Worm (Caenorhabditis elegans) whole organism, L2 larva: ENCODE data around the gene ZK180.7.

ENCODE experiments used
- C34F6.9 ChIP-seq: fragments of 150-350 bp; optimal IDR thresholded peaks from 2 replicates; lab custom pipeline; 2014; ENCODE audit warnings: missing biosample characterization, missing genetic modification characterization
- F13H6.1 ChIP-seq: sonication (generic microtip); optimal IDR thresholded peaks from 2 replicates; lab custom pipeline; 2016; ENCODE audit warnings: missing genetic modification characterization, missing compliant biosample characterization
- Y55F3AM.14 ChIP-seq: fragments of 200-800 bp; sonication (Bioruptor generic); optimal IDR thresholded peaks from 2 replicates; lab custom pipeline; 2018; ENCODE audit warnings: mild to moderate bottlenecking, missing genetic modification characterization, missing compliant biosample characterization
- ZK546.5 ChIP-seq: sonication (generic microtip); optimal IDR thresholded peaks from 2 replicates; lab custom pipeline; 2017; ENCODE audit warnings: missing biosample characterization, missing genetic modification characterization
- alr-1 ChIP-seq: fragments of 150-350 bp; optimal IDR thresholded peaks from 2 replicates; lab custom pipeline; 2014; ENCODE audit warnings: missing biosample characterization, missing genetic modification characterization
- blmp-1 ChIP-seq: sonication (generic microtip); optimal IDR thresholded peaks from 2 replicates; lab custom pipeline; 2017; ENCODE audit warnings: missing genetic modification characterization, mild to moderate bottlenecking, missing compliant biosample characterization, antibody characterized with exemption, moderate library complexity; ENCODE audit not compliant: insufficient read depth
- ceh-16 ChIP-seq: fragments of 150-350 bp; optimal IDR thresholded peaks from 2 replicates; lab custom pipeline; 2014; ENCODE audit warnings: missing biosample characterization, missing genetic modification characterization
- crh-2 ChIP-seq: sonication (generic microtip); optimal IDR thresholded peaks from 2 replicates; lab custom pipeline; 2017; ENCODE audit warnings: missing biosample characterization, missing genetic modification characterization
- dmd-4 ChIP-seq: sonication (generic microtip); optimal IDR thresholded peaks from 2 replicates; lab custom pipeline; 2017; ENCODE audit warnings: missing biosample characterization, missing genetic modification characterization
- egl-27 ChIP-seq: sonication (generic microtip); optimal IDR thresholded peaks from 3 replicates; lab custom pipeline; 2017; ENCODE audit warnings: missing biosample characterization, missing genetic modification reagents, missing genetic modification characterization
- elt-1 ChIP-seq: fragments of 150-350 bp; optimal IDR thresholded peaks from 2 replicates; lab custom pipeline; 2014; ENCODE audit warnings: missing biosample characterization, missing genetic modification characterization
- elt-3 ChIP-seq: sonication (generic microtip); optimal IDR thresholded peaks from 2 replicates; lab custom pipeline; 2017; ENCODE audit warnings: missing biosample characterization, missing genetic modification characterization
- fos-1 ChIP-seq: fragments of 150-350 bp; optimal IDR thresholded peaks from 2 replicates; lab custom pipeline; 2014; ENCODE audit warnings: missing biosample characterization, missing genetic modification characterization
- gmeb-1 ChIP-seq: fragments of 150-350 bp; optimal IDR thresholded peaks from 2 replicates; lab custom pipeline; 2014; ENCODE audit warnings: missing biosample characterization, missing genetic modification characterization
- lin-11 ChIP-seq: fragments of 150-350 bp; sonication (generic microtip); optimal IDR thresholded peaks from 2 replicates; lab custom pipeline; 2014; ENCODE audit warnings: missing biosample characterization, missing genetic modification characterization, inconsistent platforms, mixed read lengths
- lin-13 ChIP-seq: fragments of 150-350 bp; optimal IDR thresholded peaks from 2 replicates; lab custom pipeline; 2014; ENCODE audit warnings: missing biosample characterization, missing genetic modification reagents, missing genetic modification characterization
- lin-39 ChIP-seq: fragments of 150-350 bp; optimal IDR thresholded peaks from 2 replicates; lab custom pipeline; 2014; ENCODE audit warnings: missing biosample characterization, missing genetic modification reagents, missing genetic modification characterization
- lsy-2 ChIP-seq, 2 experiments: fragments of 150-350 bp in 1 of 2; sonication (generic microtip) in 1 of 2; optimal IDR thresholded peaks; 2 replicates each; lab custom pipeline; 2014 to 2017; ENCODE audit warnings: missing biosample characterization in 2 of 2, missing genetic modification characterization in 2 of 2
- mab-5 ChIP-seq: fragments of 150-350 bp; optimal IDR thresholded peaks from 2 replicates; lab custom pipeline; 2014; ENCODE audit warnings: missing biosample characterization, missing genetic modification characterization
- mbf-1 ChIP-seq: sonication (generic microtip); optimal IDR thresholded peaks from 2 replicates; lab custom pipeline; 2017; ENCODE audit warnings: missing biosample characterization, missing genetic modification characterization
- mdl-1 ChIP-seq, 2 experiments: fragments of 150-350 bp in 1 of 2; sonication (generic microtip) in 1 of 2; optimal IDR thresholded peaks; 2 replicates each; lab custom pipeline; 2017; ENCODE audit warnings: missing biosample characterization in 2 of 2, missing genetic modification characterization in 2 of 2
- nhr-129 ChIP-seq: fragments of 150-350 bp; optimal IDR thresholded peaks from 2 replicates; lab custom pipeline; 2014; ENCODE audit warnings: missing biosample characterization, missing genetic modification characterization
- nhr-21 ChIP-seq: fragments of 150-350 bp; optimal IDR thresholded peaks from 2 replicates; lab custom pipeline; 2014; ENCODE audit warnings: missing biosample characterization, missing genetic modification characterization
- nhr-237 ChIP-seq: fragments of 150-350 bp; optimal IDR thresholded peaks from 2 replicates; lab custom pipeline; 2014; ENCODE audit warnings: missing biosample characterization, missing genetic modification characterization
- nhr-25 ChIP-seq: fragments of 150-350 bp; sonication (generic microtip); optimal IDR thresholded peaks from 3 replicates; lab custom pipeline; 2014; ENCODE audit warnings: missing biosample characterization, missing genetic modification characterization
- peb-1 ChIP-seq: fragments of 150-350 bp; optimal IDR thresholded peaks from 2 replicates; lab custom pipeline; 2014; ENCODE audit warnings: missing biosample characterization, missing genetic modification characterization
- sem-4 ChIP-seq: fragments of 150-350 bp; optimal IDR thresholded peaks from 2 replicates; lab custom pipeline; 2014; ENCODE audit warnings: missing biosample characterization, missing genetic modification reagents, missing genetic modification characterization
- skn-1 ChIP-seq: sonication (generic microtip); optimal IDR thresholded peaks from 2 replicates; lab custom pipeline; 2017; ENCODE audit warnings: missing biosample characterization, missing genetic modification characterization
- sma-3 ChIP-seq: sonication (generic microtip); optimal IDR thresholded peaks from 2 replicates; lab custom pipeline; 2016; ENCODE audit warnings: missing genetic modification reagents, missing genetic modification characterization, missing compliant biosample characterization
- sma-9 ChIP-seq, 2 experiments: fragments of 150-350 bp in 1 of 2; sonication (generic microtip) in 1 of 2; optimal IDR thresholded peaks; 2 replicates each; lab custom pipeline; 2014 to 2016; ENCODE audit warnings: missing genetic modification characterization in 2 of 2, mild to moderate bottlenecking in 1 of 2, missing biosample characterization in 1 of 2, missing compliant biosample characterization in 1 of 2, missing genetic modification reagents in 1 of 2, moderate library complexity in 1 of 2
- snpc-4 ChIP-seq: fragments of 150-350 bp; optimal IDR thresholded peaks from 2 replicates; lab custom pipeline; 2014; ENCODE audit warnings: missing biosample characterization, missing genetic modification characterization
- unc-55 ChIP-seq: fragments of 150-350 bp; sonication (generic microtip); optimal IDR thresholded peaks from 3 replicates; lab custom pipeline; 2014; ENCODE audit warnings: missing biosample characterization, missing genetic modification reagents, missing genetic modification characterization
- zag-1 ChIP-seq: fragments of 150-350 bp; optimal IDR thresholded peaks from 2 replicates; lab custom pipeline; 2014; ENCODE audit warnings: missing biosample characterization, missing genetic modification characterization
- ztf-1 ChIP-seq: fragments of 200-800 bp; sonication (Bioruptor generic); conservative IDR thresholded peaks from 2 replicates; pipeline ENCODE4 v1.3.6; 2022; ENCODE audit warnings: missing genetic modification characterization, missing compliant biosample characterization
- ztf-11 ChIP-seq: sonication (generic microtip); optimal IDR thresholded peaks from 2 replicates; lab custom pipeline; 2017; ENCODE audit warnings: missing biosample characterization, missing genetic modification characterization
- ztf-4 ChIP-seq: fragments of 150-350 bp; optimal IDR thresholded peaks from 2 replicates; lab custom pipeline; 2014; ENCODE audit warnings: missing biosample characterization, missing genetic modification characterization

Gene ZK180.7

DNA sequence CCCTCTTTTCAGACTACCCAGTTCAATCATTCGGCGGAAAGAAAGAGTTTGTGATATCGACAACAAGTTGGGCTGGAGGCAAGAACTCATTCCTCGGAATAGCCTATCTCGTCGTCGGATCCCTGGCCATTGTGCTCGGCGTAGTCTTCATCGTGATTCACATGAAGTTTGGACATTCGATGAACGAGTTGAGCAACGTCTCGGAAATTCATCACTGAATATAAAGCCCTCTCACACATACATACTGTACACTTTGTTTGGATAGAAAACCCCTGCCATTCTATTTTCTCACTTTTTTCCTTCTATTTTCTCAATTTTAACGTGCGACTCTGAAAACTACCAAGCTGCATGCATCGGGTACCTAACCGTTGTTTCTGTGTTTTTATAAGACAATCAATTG lies 40.9 kb upstream of the ZK180.7 start, which contains the start of gene R08C7.12:
Gene R08C7.12 (plus strand): TSS at position 301 of the 400 bp plus-strand sequence.
- TF ChIP-seq nhr-129 (tag; lab: Kevin White, UChicago) (no peak), mdl-1 (tag; optimal IDR thresholded peaks at IDR 0.05; lab: Kevin White, UChicago) (no peak), nhr-25 (no peak), lin-13 (no peak), C34F6.9 (tag; lab: Kevin White, UChicago) (no peak)

ce11 chrIV:4449843-4450242 lies 40.5 kb upstream of the ZK180.7 start:
- peak; percentile 31 for TF ChIP-seq F13H6.1 (tag; lab: Kevin White, UChicago)
- peak; percentile 13 for TF ChIP-seq gmeb-1
- no peak for TF ChIP-seq alr-1 (tag; lab: Kevin White, UChicago)
- peak; percentile 60 for TF ChIP-seq sma-3 (GFP tag; lab: Kevin White, UChicago)
- peak; percentile 34 for TF ChIP-seq fos-1
- TF ChIP-seq nhr-25 = no peak
- no peak for TF ChIP-seq dmd-4 (tag; lab: Kevin White, UChicago)
- TF ChIP-seq sma-9 (GFP tag; optimal IDR thresholded peaks at IDR 0.05; lab: Kevin White, UChicago) = peak; percentile 62
- no peak for TF ChIP-seq sma-9 (tag; optimal IDR thresholded peaks at IDR 0.05; lab: Kevin White, UChicago)
- peak; percentile 31 for TF ChIP-seq crh-2 (tag; lab: Kevin White, UChicago)

DNA sequence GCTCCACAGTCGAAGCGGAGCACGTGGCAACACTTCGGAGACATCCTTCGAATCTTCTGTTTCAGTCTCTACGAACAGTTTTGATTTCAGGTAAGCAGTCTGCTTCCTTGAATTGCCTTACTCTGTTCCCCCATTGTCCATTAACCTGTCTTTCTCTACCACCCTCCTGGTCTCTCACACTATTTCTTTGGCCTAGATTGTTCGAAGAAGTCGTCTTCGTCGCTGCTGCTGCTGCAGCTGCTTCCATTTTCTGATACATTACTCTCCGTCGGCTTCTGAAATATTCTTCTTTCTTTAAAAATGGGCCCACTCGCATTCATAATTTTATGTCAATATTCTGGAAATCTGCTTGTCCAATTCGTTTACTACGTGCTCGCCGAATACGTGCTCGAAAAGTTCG lies 38.8 kb upstream of the ZK180.7 start, which contains the start of gene R08C7.1:
Gene R08C7.1 (plus strand): TSS at position 301 of the 400 bp plus-strand sequence.
- TF ChIP-seq mab-5 (tag; lab: Kevin White, UChicago) (no peak), sma-3 (GFP tag; lab: Kevin White, UChicago) (no peak), unc-55 (no peak), C34F6.9 (tag; lab: Kevin White, UChicago) (no peak), nhr-21 (no peak), lin-11 (tag; lab: Kevin White, UChicago) (no peak)

DNA sequence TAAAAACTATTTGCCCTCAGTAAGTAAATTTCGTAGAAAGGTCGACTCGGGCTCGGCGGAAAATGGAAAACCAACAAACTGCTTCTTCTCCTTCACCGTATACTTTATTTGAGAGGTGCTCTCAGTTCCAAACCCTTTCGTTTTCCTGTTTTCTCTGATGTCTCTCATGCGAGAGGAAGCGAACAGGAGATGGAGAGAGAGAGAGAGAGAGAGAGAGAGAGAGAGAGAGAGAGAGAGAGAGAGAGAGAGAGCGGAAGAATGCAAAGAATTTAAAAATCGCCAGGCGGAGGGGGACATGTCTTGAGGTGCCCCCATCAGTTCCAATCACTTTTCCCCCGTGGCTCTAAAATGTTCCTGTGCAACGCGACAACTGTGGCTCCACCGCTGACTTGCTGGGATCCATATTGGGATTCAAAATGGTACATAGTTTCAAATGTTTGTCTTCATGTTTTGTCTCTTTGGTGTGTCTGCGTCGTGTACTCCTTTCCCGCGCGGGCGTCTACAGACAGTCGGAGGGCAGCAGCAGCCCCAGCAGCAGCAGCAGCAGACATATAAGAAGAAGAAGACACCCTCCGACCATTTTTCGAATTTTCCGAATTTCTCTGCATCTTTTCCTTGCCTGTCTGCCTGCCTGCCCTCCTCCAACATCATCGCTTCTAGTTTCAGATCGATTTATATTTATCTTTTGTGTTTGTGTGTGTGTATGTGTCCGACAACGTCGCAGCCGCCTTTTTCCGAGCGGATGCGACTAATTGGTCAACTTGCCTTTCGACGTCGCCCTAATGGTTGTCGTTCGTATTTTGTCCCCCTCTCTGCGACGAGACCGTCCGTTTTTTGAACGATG lies 35.8 kb upstream of the ZK180.7 start, which contains the start of gene R08C7.11:
Gene R08C7.11 (minus strand): TSS at position 608 of the 844 bp plus-strand sequence.
- no peak for TF ChIP-seq lin-11 (tag; lab: Kevin White, UChicago)
- no peak for TF ChIP-seq crh-2 (tag; lab: Kevin White, UChicago)
- TF ChIP-seq nhr-25 = peak; percentile 29
- TF ChIP-seq ztf-1 (GFP tag; lab: Robert Waterston, UW) = no peak
- no peak for TF ChIP-seq skn-1 (tag; lab: Kevin White, UChicago)
- TF ChIP-seq mdl-1 (tag; optimal IDR thresholded peaks at IDR 0.05; lab: Kevin White, UChicago) = no peak
- peak; percentile 38 for TF ChIP-seq blmp-1
- no peak for TF ChIP-seq nhr-237 (tag; lab: Kevin White, UChicago)
- peak; percentile 29 for TF ChIP-seq sma-3 (GFP tag; lab: Kevin White, UChicago)
- peak; percentile 34 for TF ChIP-seq ceh-16 (tag; lab: Kevin White, UChicago)
- TF ChIP-seq lsy-2 (tag; optimal IDR thresholded peaks at IDR 0.05; lab: Kevin White, UChicago) = peak in 1 of 2 experiments; percentile 26
- TF ChIP-seq alr-1 (tag; lab: Kevin White, UChicago) = no peak
- TF ChIP-seq ZK546.5 (tag; lab: Kevin White, UChicago) = no peak
- no peak for TF ChIP-seq mbf-1 (tag; lab: Kevin White, UChicago)
- peak; percentile 62 for TF ChIP-seq F13H6.1 (tag; lab: Kevin White, UChicago)
- TF ChIP-seq ztf-4 (tag; lab: Kevin White, UChicago) = no peak
- peak; percentile 53 for TF ChIP-seq nhr-129 (tag; lab: Kevin White, UChicago)
- TF ChIP-seq gmeb-1 = no peak
- peak; percentile 15 for TF ChIP-seq lin-13
- peak; percentile 29 for TF ChIP-seq peb-1 (tag; lab: Kevin White, UChicago)
- no peak for TF ChIP-seq egl-27

- TF ChIP-seq sem-4 (tag; lab: Kevin White, UChicago) (no peak), fos-1 (no peak), sma-9 (GFP tag; optimal IDR thresholded peaks at IDR 0.05; lab: Kevin White, UChicago) (no peak), sma-9 (tag; optimal IDR thresholded peaks at IDR 0.05; lab: Kevin White, UChicago) (no peak), alr-1 (tag; lab: Kevin White, UChicago) (no peak), snpc-4 (tag; lab: Kevin White, UChicago) (no peak), dmd-4 (tag; lab: Kevin White, UChicago) (no peak), lin-11 (tag; lab: Kevin White, UChicago) (no peak), nhr-129 (tag; lab: Kevin White, UChicago) (no peak), elt-3 (tag; lab: Kevin White, UChicago) (no peak), zag-1 (tag; lab: Kevin White, UChicago) (no peak), ztf-11 (no peak), skn-1 (tag; lab: Kevin White, UChicago) (no peak), lin-39 (tag; lab: Kevin White, UChicago) (no peak), F13H6.1 (tag; lab: Kevin White, UChicago) (no peak), elt-1 (tag; lab: Kevin White, UChicago) (no peak), Y55F3AM.14 (GFP tag; lab: Kevin White, UChicago) (no peak), gmeb-1 (no peak)
Measured at ce11 chrIV:4456658-4457057, 33.7 kb upstream of the ZK180.7 start.
